Fruit fly (Drosophila melanogaster): Measurements from ENCODE around the gene beta-PheRS.

The beta-PheRS gene

DNA sequence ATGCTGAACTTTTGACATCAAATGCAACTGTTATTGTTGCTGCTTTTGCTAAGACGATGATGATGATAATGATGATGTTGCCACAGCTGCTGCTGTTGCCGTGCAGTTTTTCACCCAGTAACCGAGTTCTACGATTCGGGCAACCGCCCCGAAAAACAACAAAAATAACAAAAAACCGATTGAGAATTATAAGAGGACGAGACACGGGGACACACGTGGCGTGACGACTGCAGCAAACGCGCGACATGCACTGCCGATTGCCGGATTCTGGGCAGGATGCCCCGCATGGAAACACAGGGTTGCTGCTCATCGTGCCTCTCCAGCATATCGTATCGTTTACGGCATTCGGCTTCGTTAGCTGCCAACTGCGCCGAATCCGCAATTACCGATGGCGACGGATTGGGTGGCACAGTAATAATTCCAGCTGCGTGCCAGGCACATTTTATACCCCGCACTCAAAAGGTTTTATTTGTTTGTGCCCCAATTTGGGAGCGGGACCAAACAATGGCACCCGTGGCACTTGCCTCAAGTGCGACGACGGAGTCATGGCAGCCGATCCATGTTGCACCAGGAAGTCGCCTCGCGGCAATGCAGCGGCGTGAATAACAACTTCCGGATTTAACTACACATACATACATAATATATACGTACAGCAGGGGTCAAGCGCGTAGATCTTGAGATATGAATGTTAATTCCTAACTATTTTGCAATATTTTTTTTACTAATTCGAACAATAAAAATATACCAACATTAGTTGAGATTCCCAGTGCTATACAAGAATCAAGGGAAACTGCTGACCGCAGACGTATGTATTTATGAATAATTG is 11.3 kb upstream of the beta-PheRS start (continued):
- TF ChIP-seq run (tag; optimal IDR thresholded peaks at IDR 0.05) (no peak), CG2116 (GFP tag; optimal IDR thresholded peaks at IDR 0.05) (peak; percentile 51), CG30431 (GFP tag; optimal IDR thresholded peaks at IDR 0.05) (no peak), HLH4C (GFP tag; IDR thresholded peaks at IDR 0.05; ENCODE audit: partially characterized antibody) (no peak), usp (GFP tag; optimal IDR thresholded peaks at IDR 0.05) (no peak), stwl (tag; optimal IDR thresholded peaks at IDR 0.05) (no peak), CG6272 (GFP tag; IDR thresholded peaks at IDR 0.05) (no peak), her (GFP tag; optimal IDR thresholded peaks at IDR 0.05) (no peak), Hmx (GFP tag; optimal IDR thresholded peaks at IDR 0.05) (no peak), sim (GFP tag; IDR thresholded peaks at IDR 0.05) (no peak), lov (optimal IDR thresholded peaks at IDR 0.05) (no peak), lov (GFP tag; IDR thresholded peaks at IDR 0.05) (no peak), CG4404 (GFP tag; IDR thresholded peaks at IDR 0.05) (no peak), CG18619 (GFP tag; optimal IDR thresholded peaks at IDR 0.05) (no peak), CG14441 (GFP tag; IDR thresholded peaks at IDR 0.05) (no peak), CG13296 (GFP tag; optimal IDR thresholded peaks at IDR 0.05) (no peak), kay (GFP tag; optimal IDR thresholded peaks at IDR 0.05) (no peak), CG10462 (GFP tag; optimal IDR thresholded peaks at IDR 0.05) (no peak), hb (GFP tag; IDR thresholded peaks at IDR 0.05; ENCODE audit: partially characterized antibody) (no peak), CG2129 (GFP tag; IDR thresholded peaks at IDR 0.05; ENCODE audit: partially characterized antibody) (no peak), CG13775 (GFP tag; optimal IDR thresholded peaks at IDR 0.05) (no peak), row (GFP tag; IDR thresholded peaks at IDR 0.05) (peak; percentile 58; the same call in 2 of the 3 replicates), slbo (GFP tag; IDR thresholded peaks at IDR 0.05) (no peak), Sin3A (optimal IDR thresholded peaks at IDR 0.05) (no peak), CG4328 (GFP tag; optimal IDR thresholded peaks at IDR 0.05) (no peak), Rx (GFP tag; IDR thresholded peaks at IDR 0.05) (no peak), CG3726 (GFP tag; IDR thresholded peaks at IDR 0.05) (no peak), CG10321 (GFP tag; IDR thresholded peaks at IDR 0.05) (no peak), gsb-n (tag; optimal IDR thresholded peaks at IDR 0.05) (no peak), caup (GFP tag; optimal IDR thresholded peaks at IDR 0.05; ENCODE audit: severe bottlenecking) (no peak), hth (optimal IDR thresholded peaks at IDR 0.05) (no peak), CG10565 (GFP tag; optimal IDR thresholded peaks at IDR 0.05) (no peak), H15 (GFP tag; IDR thresholded peaks at IDR 0.05) (no peak), slp2 (GFP tag; optimal IDR thresholded peaks at IDR 0.05) (no peak), vvl (GFP tag; IDR thresholded peaks at IDR 0.05) (0 out of 2 replicates have a peak, but pooled peaks have one; percentile 9), chif (GFP tag; optimal IDR thresholded peaks at IDR 0.05) (no peak), en (GFP tag; optimal IDR thresholded peaks at IDR 0.05) (no peak), dm (GFP tag; optimal IDR thresholded peaks at IDR 0.05) (no peak), CG13624 (GFP tag; optimal IDR thresholded peaks at IDR 0.05) (no peak), crp (GFP tag; optimal IDR thresholded peaks at IDR 0.05) (no peak)

DNA sequence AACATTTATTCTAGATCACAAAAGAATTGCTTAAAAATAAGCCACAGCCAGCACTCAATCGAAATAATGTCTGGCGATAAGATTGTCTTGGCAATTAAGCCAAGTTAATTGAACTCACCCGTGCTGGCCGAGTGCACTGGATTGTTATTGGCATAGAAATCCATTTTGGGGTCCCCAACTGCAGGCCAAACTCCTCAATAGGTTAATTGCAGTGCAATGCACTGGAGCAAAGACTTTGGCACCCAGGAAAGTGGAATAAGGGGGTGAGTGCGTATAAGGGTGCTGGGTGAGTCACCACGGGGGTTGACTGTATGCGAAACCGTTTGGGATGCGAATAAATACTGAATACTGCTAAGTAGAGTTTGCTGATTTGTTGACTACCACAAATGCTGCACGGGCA is 10.4 kb upstream of the beta-PheRS start:
- no peak for TF ChIP-seq ash1 (GFP tag; optimal IDR thresholded peaks at IDR 0.05)
- TF ChIP-seq CG7839 (tag; optimal IDR thresholded peaks at IDR 0.05): no peak
- no peak for TF ChIP-seq CG31224 (GFP tag; IDR thresholded peaks at IDR 0.05)
- no peak for TF ChIP-seq CG13894 (tag; optimal IDR thresholded peaks at IDR 0.05)
- TF ChIP-seq CG17361 (GFP tag; IDR thresholded peaks at IDR 0.05): no peak
- TF ChIP-seq dm (GFP tag; optimal IDR thresholded peaks at IDR 0.05): no peak
- no peak for TF ChIP-seq Doc2 (GFP tag; IDR thresholded peaks at IDR 0.05)
- no peak for TF ChIP-seq CHES-1-like (GFP tag; optimal IDR thresholded peaks at IDR 0.05)
- TF ChIP-seq zen (tag; optimal IDR thresholded peaks at IDR 0.05): no peak
- TF ChIP-seq lmd (GFP tag; IDR thresholded peaks at IDR 0.05): no peak
- no peak for TF ChIP-seq CG14667 (GFP tag; IDR thresholded peaks at IDR 0.05)

Measured in whole organism, embryonic.